Fruit fly (Drosophila melanogaster) S2 (cell line): Measurements from ENCODE around the gene CG12182.

Source experiments
- CG8478 ChIP-seq: fragments of >200 bp; optimal IDR thresholded peaks from 2 replicates; lab custom pipeline; 2018
- CTCF ChIP-seq, 2 experiments: fragments of >200 bp; optimal IDR thresholded peaks; 2 replicates each; lab custom pipeline; 2018

- TF ChIP-seq CTCF (optimal IDR thresholded peaks at IDR 0.05; lab: Kevin White, UChicago), result no peak
- TF ChIP-seq CG8478, result no peak
Observed at dm6 chr3L:2578315-2578714, 21.1 kb downstream of the CG12182 start.
